Fruit fly (Drosophila melanogaster) whole organism, wandering third instar larva: ENCODE results near the gene CG2694.

Experiments used
- Abd-B ChIP-seq: fragments of >200 bp; optimal IDR thresholded peaks from 2 replicates; lab custom pipeline; 2017; ENCODE audit warnings: missing biosample characterization, missing genetic modification characterization
- CG32264 ChIP-seq: fragments of 200-800 bp; sonication (Bioruptor generic); optimal IDR thresholded peaks from 2 replicates; lab custom pipeline; 2016; ENCODE audit warnings: missing biosample characterization, missing genetic modification characterization
- Hnf4 ChIP-seq: fragments of 200-800 bp; sonication (Bioruptor generic); optimal IDR thresholded peaks from 2 replicates; lab custom pipeline; 2016; ENCODE audit warnings: missing biosample characterization, mild to moderate bottlenecking, missing genetic modification characterization
- Myc ChIP-seq: fragments of >200 bp; optimal IDR thresholded peaks from 2 replicates; lab custom pipeline; 2017
- OdsH ChIP-seq: fragments of 200-800 bp; sonication (Bioruptor generic); optimal IDR thresholded peaks from 2 replicates; lab custom pipeline; 2016; ENCODE audit warnings: missing biosample characterization, mild to moderate bottlenecking, missing genetic modification characterization
- br ChIP-seq: fragments of 200-800 bp; sonication (Bioruptor generic); optimal IDR thresholded peaks from 2 replicates; lab custom pipeline; 2016; ENCODE audit warnings: missing biosample characterization, missing genetic modification characterization
- h ChIP-seq: fragments of 200-800 bp; sonication (Bioruptor generic); optimal IDR thresholded peaks from 3 replicates; lab custom pipeline; 2016; ENCODE audit warnings: missing biosample characterization, mild to moderate bottlenecking, missing genetic modification characterization
- lola ChIP-seq: fragments of >200 bp; optimal IDR thresholded peaks from 2 replicates; lab custom pipeline; 2017; ENCODE audit warnings: missing biosample characterization, missing genetic modification characterization
- pan ChIP-seq: fragments of >200 bp; optimal IDR thresholded peaks from 2 replicates; lab custom pipeline; 2017
- psq ChIP-seq: fragments of 200-800 bp; sonication (Bioruptor generic); optimal IDR thresholded peaks from 3 replicates; lab custom pipeline; 2017; ENCODE audit warnings: missing biosample characterization, mild to moderate bottlenecking, missing genetic modification characterization, moderate library complexity

dm6 chrX:2686930-2687329 lies 26.9 kb upstream of the CG2694 start:
- TF ChIP-seq Abd-B (GFP tag; lab: Kevin White, UChicago): no peak
- TF ChIP-seq Hnf4 (GFP tag; lab: Kevin White, UChicago): no peak
- no peak for TF ChIP-seq Myc (lab: Kevin White, UChicago)
- TF ChIP-seq pan: no peak
- TF ChIP-seq CG32264: no peak
- TF ChIP-seq h (GFP tag; lab: Kevin White, UChicago): no peak
- no peak for TF ChIP-seq br (GFP tag; lab: Kevin White, UChicago)
- no peak for TF ChIP-seq lola (GFP tag; lab: Kevin White, UChicago)
- no peak for TF ChIP-seq psq
- TF ChIP-seq OdsH (GFP tag; lab: Kevin White, UChicago): no peak
